Worm (Caenorhabditis elegans) whole organism, L1 larva: ENCODE results near the gene F57B7.2.
A peak's percentile ranks its signal among the peaks of the same experiment; 100 is the strongest.

Experiments used
- C04F5.9 ChIP-seq: sonication (generic microtip); optimal IDR thresholded peaks from 2 replicates; lab custom pipeline; 2016; ENCODE audit warnings: missing genetic modification characterization, missing compliant biosample characterization
- C16A3.4 ChIP-seq: fragments of 150-350 bp; optimal IDR thresholded peaks from 2 replicates; lab custom pipeline; 2014; ENCODE audit warnings: missing biosample characterization, missing genetic modification characterization
- Y116A8C.19 ChIP-seq: sonication (generic microtip); optimal IDR thresholded peaks from 2 replicates; lab custom pipeline; 2016; ENCODE audit warnings: missing compliant biosample characterization, missing genetic modification characterization, borderline replicate concordance
- alr-1 ChIP-seq: fragments of 200-800 bp; sonication (Bioruptor generic); optimal IDR thresholded peaks from 2 replicates; lab custom pipeline; 2018; ENCODE audit warnings: borderline replicate concordance, mild to moderate bottlenecking, missing genetic modification characterization, missing compliant biosample characterization
- ama-1 ChIP-seq: fragments of 150-350 bp; optimal IDR thresholded peaks from 2 replicates; lab custom pipeline; 2014
- blmp-1 ChIP-seq: fragments of 150-350 bp; optimal IDR thresholded peaks from 2 replicates; lab custom pipeline; 2014; ENCODE audit warnings: missing biosample characterization, missing genetic modification characterization
- ceh-63 ChIP-seq: fragments of 200-800 bp; sonication (Bioruptor generic); optimal IDR thresholded peaks from 2 replicates; lab custom pipeline; 2018; ENCODE audit warnings: mild to moderate bottlenecking, missing genetic modification characterization, missing compliant biosample characterization
- ceh-82 ChIP-seq, 3 experiments: fragments of 150-350 bp in 1 of 3; sonication (generic microtip) in 2 of 3; optimal IDR thresholded peaks; 2 replicates each; lab custom pipeline; 2014 to 2017; ENCODE audit warnings: missing biosample characterization in 3 of 3, missing genetic modification characterization in 3 of 3
- ceh-90 ChIP-seq: sonication (generic microtip); optimal IDR thresholded peaks from 2 replicates; lab custom pipeline; 2016; ENCODE audit warnings: missing genetic modification characterization, missing compliant biosample characterization
- ces-1 ChIP-seq: fragments of 150-350 bp; optimal IDR thresholded peaks from 2 replicates; lab custom pipeline; 2014; ENCODE audit warnings: missing biosample characterization, missing genetic modification reagents, missing genetic modification characterization
- dsc-1 ChIP-seq: sonication (generic microtip); optimal IDR thresholded peaks from 2 replicates; lab custom pipeline; 2016; ENCODE audit warnings: mild to moderate bottlenecking, missing genetic modification characterization, missing compliant biosample characterization
- efl-1 ChIP-seq, 4 experiments: fragments of 150-350 bp; optimal IDR thresholded peaks in 3 of 4; peaks in 1 of 4; 1 replicate in 1 of 4; 2 replicates in 3 of 4; lab custom pipeline; 2014; ENCODE audit warnings: missing biosample characterization in 2 of 4, missing genetic modification characterization in 2 of 4, missing genetic modification reagents in 2 of 4
- elt-2 ChIP-seq: sonication (generic microtip); optimal IDR thresholded peaks from 2 replicates; lab custom pipeline; 2016; ENCODE audit warnings: missing genetic modification characterization, mild to moderate bottlenecking, inconsistent platforms, missing compliant biosample characterization, missing genetic modification reagents
- elt-3 ChIP-seq, 6 experiments: fragments of 150-350 bp in 1 of 6; sonication (generic microtip); optimal IDR thresholded peaks; 2 replicates each; lab custom pipeline; 2017 to 2018; ENCODE audit warnings: missing biosample characterization in 6 of 6, missing genetic modification characterization in 6 of 6, inconsistent platforms in 1 of 6
- ets-5 ChIP-seq: fragments of 200-800 bp; sonication (Bioruptor generic); IDR thresholded peaks from 2 replicates; pipeline ENCODE4 v1.3.6; 2022; ENCODE audit warnings: missing genetic modification characterization, missing compliant biosample characterization
- fkh-4 ChIP-seq: sonication (generic microtip); optimal IDR thresholded peaks from 2 replicates; lab custom pipeline; 2016; ENCODE audit warnings: missing compliant biosample characterization, missing genetic modification characterization, borderline replicate concordance
- fos-1 ChIP-seq: fragments of 150-350 bp; optimal IDR thresholded peaks from 2 replicates; lab custom pipeline; 2014; ENCODE audit warnings: missing biosample characterization, missing genetic modification characterization
- grh-1 ChIP-seq: fragments of 200-800 bp; sonication (Bioruptor generic); IDR thresholded peaks from 2 replicates; pipeline ENCODE4 v1.3.6; 2022; ENCODE audit warnings: missing genetic modification reagents, missing genetic modification characterization, missing compliant biosample characterization
- hlh-17 ChIP-seq: fragments of 200-800 bp; sonication (Bioruptor generic); optimal IDR thresholded peaks from 2 replicates; lab custom pipeline; 2018; ENCODE audit warnings: missing genetic modification characterization, mild to moderate bottlenecking, missing compliant biosample characterization, moderate library complexity, borderline replicate concordance
- hpl-2 ChIP-seq: fragments of 150-350 bp; optimal IDR thresholded peaks from 2 replicates; lab custom pipeline; 2014; ENCODE audit warnings: missing biosample characterization, missing genetic modification reagents, missing genetic modification characterization
- irx-1 ChIP-seq: sonication (generic microtip); optimal IDR thresholded peaks from 2 replicates; lab custom pipeline; 2016; ENCODE audit warnings: missing genetic modification characterization, missing compliant biosample characterization
- jun-1 ChIP-seq: fragments of 150-350 bp; optimal IDR thresholded peaks from 2 replicates; lab custom pipeline; 2014; ENCODE audit warnings: missing biosample characterization, missing genetic modification reagents, missing genetic modification characterization
- lin-13 ChIP-seq: fragments of 150-350 bp; optimal IDR thresholded peaks from 2 replicates; lab custom pipeline; 2014; ENCODE audit warnings: missing biosample characterization, missing genetic modification reagents, missing genetic modification characterization
- lin-14 ChIP-seq: fragments of 200-800 bp; sonication (Bioruptor generic); optimal IDR thresholded peaks from 2 replicates; lab custom pipeline; 2018; ENCODE audit warnings: mild to moderate bottlenecking, missing genetic modification characterization, moderate library complexity, missing compliant biosample characterization
- lin-15B ChIP-seq: fragments of 150-350 bp; sonication (generic microtip); optimal IDR thresholded peaks from 3 replicates; lab custom pipeline; 2014; ENCODE audit warnings: missing biosample characterization, missing genetic modification characterization
- lin-35 ChIP-seq, 2 experiments: fragments of 150-350 bp; optimal IDR thresholded peaks; 2 replicates each; lab custom pipeline; 2014; ENCODE audit warnings: missing biosample characterization in 2 of 2, missing genetic modification characterization in 2 of 2, missing genetic modification reagents in 2 of 2
- lin-39 ChIP-seq: fragments of 150-350 bp; optimal IDR thresholded peaks from 2 replicates; lab custom pipeline; 2014; ENCODE audit warnings: missing biosample characterization, missing genetic modification reagents, missing genetic modification characterization
- lir-3 ChIP-seq: sonication (generic microtip); optimal IDR thresholded peaks from 2 replicates; lab custom pipeline; 2016; ENCODE audit warnings: mild to moderate bottlenecking, missing genetic modification characterization, moderate library complexity, missing compliant biosample characterization; ENCODE audit not compliant: poor library complexity
- lsy-2 ChIP-seq, 2 experiments: fragments of 150-350 bp; optimal IDR thresholded peaks; 2 replicates each; lab custom pipeline; 2014; ENCODE audit warnings: missing biosample characterization in 2 of 2, missing genetic modification characterization in 2 of 2
- mdl-1 ChIP-seq, 2 experiments: fragments of 150-350 bp; optimal IDR thresholded peaks; 2 replicates each; lab custom pipeline; 2014 to 2017; ENCODE audit warnings: missing biosample characterization in 2 of 2, missing genetic modification characterization in 2 of 2, inconsistent platforms in 1 of 2
- nhr-20 ChIP-seq: sonication (generic microtip); optimal IDR thresholded peaks from 2 replicates; lab custom pipeline; 2016; ENCODE audit warnings: mild to moderate bottlenecking, missing genetic modification characterization, missing compliant biosample characterization
- nhr-28 ChIP-seq: fragments of 150-350 bp; optimal IDR thresholded peaks from 2 replicates; lab custom pipeline; 2014; ENCODE audit warnings: missing biosample characterization, missing genetic modification characterization
- nhr-76 ChIP-seq: sonication (generic microtip); optimal IDR thresholded peaks from 2 replicates; lab custom pipeline; 2017; ENCODE audit warnings: missing biosample characterization, missing genetic modification characterization
- nhr-84 ChIP-seq: sonication (generic microtip); optimal IDR thresholded peaks from 2 replicates; lab custom pipeline; 2017; ENCODE audit warnings: missing biosample characterization, missing genetic modification characterization
- nhr-90 ChIP-seq: sonication (generic microtip); optimal IDR thresholded peaks from 2 replicates; lab custom pipeline; 2016; ENCODE audit warnings: mild to moderate bottlenecking, missing genetic modification characterization, missing compliant biosample characterization; ENCODE audit not compliant: poor library complexity
- pqm-1 ChIP-seq: sonication (generic microtip); optimal IDR thresholded peaks from 3 replicates; lab custom pipeline; 2017; ENCODE audit warnings: missing biosample characterization, missing genetic modification characterization
- snu-23 ChIP-seq: sonication (generic microtip); optimal IDR thresholded peaks from 2 replicates; lab custom pipeline; 2016; ENCODE audit warnings: missing genetic modification characterization, missing compliant biosample characterization
- sptf-1 ChIP-seq: fragments of 150-350 bp; optimal IDR thresholded peaks from 2 replicates; lab custom pipeline; 2014; ENCODE audit warnings: missing biosample characterization, missing genetic modification characterization
- sup-37 ChIP-seq: fragments of 200-800 bp; sonication (Bioruptor generic); optimal IDR thresholded peaks from 2 replicates; lab custom pipeline; 2018; ENCODE audit warnings: mild to moderate bottlenecking, missing genetic modification characterization, missing compliant biosample characterization
- swsn-7 ChIP-seq: sonication (generic microtip); optimal IDR thresholded peaks from 2 replicates; lab custom pipeline; 2016; ENCODE audit warnings: missing genetic modification characterization, missing compliant biosample characterization
- unc-30 ChIP-seq: sonication (generic microtip); optimal IDR thresholded peaks from 2 replicates; lab custom pipeline; 2017; ENCODE audit warnings: missing biosample characterization, missing genetic modification characterization
- unc-86 ChIP-seq: sonication (generic microtip); optimal IDR thresholded peaks from 2 replicates; lab custom pipeline; 2016; ENCODE audit warnings: missing genetic modification characterization, missing compliant biosample characterization
- unc-98 ChIP-seq: fragments of 200-800 bp; sonication (Bioruptor generic); IDR thresholded peaks from 2 replicates; pipeline ENCODE4 v1.3.6; 2022; ENCODE audit warnings: missing genetic modification characterization, missing compliant biosample characterization
- vab-15 ChIP-seq: sonication (generic microtip); optimal IDR thresholded peaks from 2 replicates; lab custom pipeline; 2017; ENCODE audit warnings: missing genotype, mild to moderate bottlenecking, missing genetic modification characterization, missing compliant biosample characterization
- xbp-1 ChIP-seq: sonication (generic microtip); optimal IDR thresholded peaks from 2 replicates; lab custom pipeline; 2016; ENCODE audit warnings: missing genetic modification characterization, missing compliant biosample characterization
- zag-1 ChIP-seq: fragments of 150-350 bp; optimal IDR thresholded peaks from 2 replicates; lab custom pipeline; 2014; ENCODE audit warnings: missing biosample characterization, missing genetic modification characterization

F57B7.2 gene

DNA sequence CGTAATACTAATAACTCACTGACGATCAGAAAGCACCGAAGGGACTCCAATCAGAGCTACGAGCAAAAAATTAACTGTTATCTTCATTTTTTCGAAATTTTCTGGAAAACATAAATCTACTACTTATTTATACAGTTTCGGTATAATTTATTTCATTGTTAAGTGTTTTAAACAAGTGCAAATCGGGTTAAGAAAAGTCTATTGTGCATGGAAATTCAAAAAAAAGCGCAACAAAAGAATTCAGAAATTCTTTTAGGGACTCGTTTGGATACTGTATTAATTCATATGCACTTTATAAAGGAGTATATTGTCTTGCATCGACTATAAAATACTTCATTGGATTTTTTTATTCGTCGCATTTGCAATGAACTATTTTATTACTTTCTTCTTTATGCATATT, 28.8 kb upstream of the F57B7.2 start, which contains the start of the genes nas-20 and nas-21:
Gene nas-20, minus strand, starts transcription at position 101 of the 400 bp plus-strand sequence.
Gene nas-21, plus strand, starts transcription at position 356 of the 400 bp plus-strand sequence.
- no peak for TF ChIP-seq nhr-84 (tag; lab: Kevin White, UChicago)
- no peak for TF ChIP-seq dsc-1 (tag; lab: Kevin White, UChicago)
- no peak for TF ChIP-seq irx-1
- no peak for TF ChIP-seq snu-23 (GFP tag; lab: Kevin White, UChicago)
- no peak for TF ChIP-seq sptf-1 (tag; lab: Kevin White, UChicago)
- no peak for TF ChIP-seq ceh-90 (tag; lab: Kevin White, UChicago)
- TF ChIP-seq vab-15 (tag; lab: Kevin White, UChicago), result no peak
- TF ChIP-seq nhr-28 (tag; lab: Kevin White, UChicago), result no peak
- no peak for TF ChIP-seq lsy-2 (tag; optimal IDR thresholded peaks at IDR 0.05; lab: Kevin White, UChicago)
- TF ChIP-seq ceh-63 (GFP tag; lab: Kevin White, UChicago), result no peak
- TF ChIP-seq hlh-17 (GFP tag; lab: Kevin White, UChicago), result no peak
- TF ChIP-seq fkh-4 (tag; lab: Kevin White, UChicago), result no peak
- no peak for TF ChIP-seq efl-1 (optimal IDR thresholded peaks at IDR 0.05; lab: Kevin White, UChicago)
- TF ChIP-seq efl-1 (GFP tag; optimal IDR thresholded peaks at IDR 0.05 in 1 of 2; lab: Kevin White, UChicago), result no peak
- no peak for TF ChIP-seq ces-1 (GFP tag; lab: Kevin White, UChicago)
- TF ChIP-seq C16A3.4 (tag; lab: Kevin White, UChicago), result no peak
- TF ChIP-seq lin-14, result no peak
- no peak for TF ChIP-seq pqm-1 (tag; lab: Kevin White, UChicago)

ce11 chrV:11470210-11470713, 26.9 kb upstream of the F57B7.2 start, which contains the start of gene aat-6:
Gene aat-6, minus strand, starts transcription at chrV:11470663.
- TF ChIP-seq grh-1 (no peak), pqm-1 (tag; lab: Kevin White, UChicago) (peak; percentile 10), lin-15B (tag; lab: Kevin White, UChicago) (no peak), elt-3 (tag; optimal IDR thresholded peaks at IDR 0.05; lab: Kevin White, UChicago) (no peak), xbp-1 (tag; lab: Kevin White, UChicago) (no peak), jun-1 (tag; lab: Kevin White, UChicago) (no peak), fkh-4 (tag; lab: Kevin White, UChicago) (no peak), ama-1 (lab: Kevin White, UChicago) (no peak), Y116A8C.19 (no peak), vab-15 (tag; lab: Kevin White, UChicago) (no peak), nhr-90 (tag; lab: Kevin White, UChicago) (peak; percentile 2), unc-98 (no peak), ets-5 (GFP tag; lab: Robert Waterston, UW) (no peak), lir-3 (tag; lab: Kevin White, UChicago) (no peak), unc-30 (tag; lab: Kevin White, UChicago) (no peak), mdl-1 (tag; optimal IDR thresholded peaks at IDR 0.05; lab: Kevin White, UChicago) (no peak), lin-13 (GFP tag; lab: Kevin White, UChicago) (no peak), irx-1 (no peak), unc-86 (tag; lab: Kevin White, UChicago) (no peak), swsn-7 (tag; lab: Kevin White, UChicago) (no peak), nhr-84 (tag; lab: Kevin White, UChicago) (no peak), C04F5.9 (tag; lab: Kevin White, UChicago) (no peak), alr-1 (no peak), ces-1 (GFP tag; lab: Kevin White, UChicago) (no peak), lin-35 (GFP tag; optimal IDR thresholded peaks at IDR 0.05; lab: Kevin White, UChicago) (peak in 1 of 2 experiments; percentile 24), ceh-82 (tag; optimal IDR thresholded peaks at IDR 0.05; lab: Kevin White, UChicago) (no peak), C16A3.4 (tag; lab: Kevin White, UChicago) (no peak), hpl-2 (no peak), elt-2 (tag; lab: Kevin White, UChicago) (peak; percentile 93), blmp-1 (tag; lab: Kevin White, UChicago) (no peak), fos-1 (tag; lab: Kevin White, UChicago) (no peak), nhr-20 (tag; lab: Kevin White, UChicago) (peak; percentile 38), nhr-76 (tag; lab: Kevin White, UChicago) (no peak), ceh-63 (GFP tag; lab: Kevin White, UChicago) (no peak), hlh-17 (GFP tag; lab: Kevin White, UChicago) (no peak), efl-1 (optimal IDR thresholded peaks at IDR 0.05; lab: Kevin White, UChicago) (no peak), efl-1 (GFP tag; optimal IDR thresholded peaks at IDR 0.05 in 1 of 2; lab: Kevin White, UChicago) (peak in 1 of 2 experiments; percentile 78), zag-1 (tag; lab: Kevin White, UChicago) (no peak), lin-39 (tag; lab: Kevin White, UChicago) (no peak), sup-37 (no peak)
